Fruit fly (Drosophila melanogaster): ENCODE results near the gene CG15211.

The CG15211 gene

DNA sequence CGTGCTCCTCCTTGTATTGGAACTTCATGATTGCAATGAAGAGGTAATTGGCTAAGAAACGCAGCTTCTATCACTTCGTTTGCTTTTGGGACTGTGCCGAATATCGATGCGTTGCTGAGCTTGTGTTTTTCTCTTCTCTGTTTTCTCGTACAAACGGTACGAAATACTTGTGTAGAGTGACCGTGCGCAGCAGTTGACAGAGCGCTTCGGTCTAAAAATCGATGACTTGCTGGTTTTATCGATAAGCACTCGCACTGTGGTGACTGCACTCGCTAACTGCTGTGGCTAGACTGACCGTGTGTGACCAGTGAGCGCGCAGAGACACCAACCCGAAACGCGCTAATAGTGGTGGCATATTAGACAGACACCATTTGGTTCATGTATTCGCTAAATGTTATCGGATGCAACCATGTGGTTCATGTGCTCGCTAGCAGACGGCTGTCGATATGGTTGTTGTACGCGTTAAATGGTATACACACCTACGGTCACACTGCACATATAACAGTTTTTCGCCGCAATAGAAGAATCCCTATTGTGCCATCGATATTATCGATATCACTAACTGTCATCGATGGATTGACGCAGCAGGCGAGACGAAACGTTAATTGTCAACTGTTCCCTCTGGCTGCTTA is 4.2 kb upstream of the CG15211 start, which contains the start of the genes Atg8a and BTBD9 (continued):
- TF ChIP-seq da (GFP tag; optimal IDR thresholded peaks at IDR 0.05) (peak; percentile 2), tio (GFP tag; optimal IDR thresholded peaks at IDR 0.05) (no peak), tna (GFP tag; IDR thresholded peaks at IDR 0.05; ENCODE audit: partially characterized antibody) (peak; percentile 56), CG11560 (tag; IDR thresholded peaks at IDR 0.05) (peak; percentile 84; the same call in 2 of the 3 replicates), CG6689 (GFP tag; IDR thresholded peaks at IDR 0.05) (no peak), GATAe (GFP tag; conservative IDR thresholded peaks at IDR 0.05) (no peak), bsh (GFP tag; optimal IDR thresholded peaks at IDR 0.05) (no peak), CG13123 (GFP tag; optimal IDR thresholded peaks at IDR 0.05) (peak; percentile 23), ash1 (GFP tag; optimal IDR thresholded peaks at IDR 0.05) (no peak), pros (GFP tag; optimal IDR thresholded peaks at IDR 0.05) (no peak), slou (GFP tag; optimal IDR thresholded peaks at IDR 0.05) (no peak), esg (GFP tag; conservative IDR thresholded peaks at IDR 0.05) (no peak), CG7357 (GFP tag; IDR thresholded peaks at IDR 0.05) (no peak), peb (GFP tag; IDR thresholded peaks at IDR 0.05) (no peak), phol (tag; optimal IDR thresholded peaks at IDR 0.05) (peak; percentile 72), zfh1 (GFP tag; IDR thresholded peaks at IDR 0.05) (peak; percentile 49; the same call in 2 of the 3 replicates), CG15514 (GFP tag; optimal IDR thresholded peaks at IDR 0.05) (peak; percentile 88), CG31441 (GFP tag; IDR thresholded peaks at IDR 0.05) (0 out of 2 replicates have a peak, but pooled peaks have one; percentile 22), CG31224 (GFP tag; IDR thresholded peaks at IDR 0.05) (peak; percentile 33; the same call in 1 of the 2 replicates), CG4707 (GFP tag; optimal IDR thresholded peaks at IDR 0.05) (no peak), CG8089 (GFP tag; optimal IDR thresholded peaks at IDR 0.05) (peak; percentile 31), seq (GFP tag; IDR thresholded peaks at IDR 0.05) (no peak), Elba2 (GFP tag; optimal IDR thresholded peaks at IDR 0.05) (peak; percentile 37), pan (optimal IDR thresholded peaks at IDR 0.05) (no peak), pan (GFP tag; optimal IDR thresholded peaks at IDR 0.05 in 1 of 2, IDR thresholded peaks at IDR 0.05 in 1 of 2) (no peak), HmgD (GFP tag; optimal IDR thresholded peaks at IDR 0.05) (peak; percentile 92), CG11456 (GFP tag; IDR thresholded peaks at IDR 0.05) (0 out of 3 replicates have a peak, but pooled peaks have one; percentile 36), hb (GFP tag; IDR thresholded peaks at IDR 0.05; ENCODE audit: partially characterized antibody) (peak; percentile 43; the same call in 2 of the 3 replicates), CG11696 (GFP tag; IDR thresholded peaks at IDR 0.05) (no peak), BtbVII (GFP tag; optimal IDR thresholded peaks at IDR 0.05) (peak; percentile 53), CG15601 (tag; optimal IDR thresholded peaks at IDR 0.05) (peak; percentile 39), ara (GFP tag; IDR thresholded peaks at IDR 0.05) (no peak)

DNA sequence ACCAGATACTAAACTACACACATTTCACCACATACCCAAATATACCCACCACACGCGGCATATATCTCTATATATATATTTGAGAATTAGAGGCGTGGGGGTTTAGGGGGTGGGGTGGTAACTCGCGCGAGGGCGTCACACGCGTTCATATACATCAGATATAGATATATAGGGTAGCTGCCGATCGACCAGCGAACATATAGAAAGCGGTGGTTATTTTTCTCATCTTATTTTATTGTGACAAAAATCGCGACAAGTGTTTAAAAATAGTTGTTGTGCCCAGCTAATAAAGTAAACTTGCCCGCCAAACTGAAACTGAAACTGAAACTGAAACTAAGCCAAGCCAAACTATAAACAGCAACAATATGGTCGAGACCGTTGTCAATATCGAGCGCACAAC is 293 bp downstream of the CG15211 start:
- TF ChIP-seq unc-4 (GFP tag; IDR thresholded peaks at IDR 0.05; ENCODE audit: partially characterized antibody) = 0 out of 2 replicates have a peak, but pooled peaks have one; percentile 22
- TF ChIP-seq CG17568 (GFP tag; optimal IDR thresholded peaks at IDR 0.05) = no peak
- TF ChIP-seq hb (GFP tag; IDR thresholded peaks at IDR 0.05; ENCODE audit: partially characterized antibody) = no peak
- peak; percentile 46 for TF ChIP-seq sens (GFP tag)
- TF ChIP-seq Poxn (GFP tag; IDR thresholded peaks at IDR 0.05) = no peak
- no peak for TF ChIP-seq CG3838 (GFP tag; optimal IDR thresholded peaks at IDR 0.05)
- peak; percentile 14 for TF ChIP-seq Blimp-1 (GFP tag; optimal IDR thresholded peaks at IDR 0.05)
- TF ChIP-seq HHEX (GFP tag; optimal IDR thresholded peaks at IDR 0.05) = no peak
- no peak for TF ChIP-seq Lpt (GFP tag; optimal IDR thresholded peaks at IDR 0.05)
- TF ChIP-seq CG10959 (GFP tag; IDR thresholded peaks at IDR 0.05) = no peak
- peak; percentile 61 for TF ChIP-seq CG13894 (tag; optimal IDR thresholded peaks at IDR 0.05)
- TF ChIP-seq CG6765 (GFP tag; optimal IDR thresholded peaks at IDR 0.05) = no peak
- no peak for TF ChIP-seq CG15696 (tag; optimal IDR thresholded peaks at IDR 0.05)
